Worm (Caenorhabditis elegans): Measurements from ENCODE around the gene srh-116.

The srh-116 gene

ce11 chrV:17241278-17241661 lies 13.7 kb downstream of the srh-116 start:
- no peak for TF ChIP-seq ztf-23 (GFP tag; IDR thresholded peaks at IDR 0.05)

DNA sequence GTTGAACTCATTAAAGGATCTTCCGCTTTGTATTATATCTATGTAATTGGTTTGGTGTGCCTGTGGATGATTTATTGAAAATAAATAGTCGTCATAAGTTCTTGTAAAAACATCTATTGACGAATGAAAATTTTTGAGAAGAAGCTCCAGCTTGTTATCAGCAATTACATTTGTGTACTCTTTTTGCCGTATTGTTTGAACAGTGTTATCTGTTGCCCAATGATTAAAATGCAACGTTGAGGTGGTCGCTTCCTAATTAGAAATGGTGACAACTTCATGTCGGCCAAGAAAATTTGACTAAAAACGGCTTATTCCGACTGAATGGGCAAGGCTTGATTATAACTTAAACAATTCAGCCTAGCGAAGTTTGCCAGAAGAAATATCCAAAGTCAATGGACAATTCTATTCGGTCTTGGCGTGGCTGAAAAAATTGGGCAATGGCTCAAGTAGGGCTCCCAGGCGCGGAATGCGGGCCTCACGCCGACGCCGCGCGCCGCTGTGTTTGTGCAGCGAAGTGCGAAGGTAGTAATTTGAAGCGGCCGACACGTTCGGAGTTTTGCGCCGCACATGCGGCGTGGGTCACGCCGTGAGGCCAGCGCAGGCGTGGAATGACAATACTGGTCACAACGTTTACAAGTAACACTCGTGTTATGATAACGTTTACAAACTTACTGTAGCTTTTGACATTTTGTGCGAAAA lies 14.2 kb downstream of the srh-116 start:
- TF ChIP-seq med-1 (GFP tag; optimal IDR thresholded peaks at IDR 0.05; ENCODE audit: insufficient read depth) (no peak), ztf-29 (GFP tag; IDR thresholded peaks at IDR 0.05) (no peak), klf-2 (GFP tag; conservative IDR thresholded peaks at IDR 0.05) (no peak), ref-1 (GFP tag; conservative IDR thresholded peaks at IDR 0.05) (no peak), T22C8.4 (GFP tag; IDR thresholded peaks at IDR 0.05) (no peak)

ce11 chrV:17238799-17239198 lies 16.1 kb downstream of the srh-116 start, which contains the start of gene T19C9.8:
T19C9.8 (plus strand) TSS chrV:17239097.
- TF ChIP-seq ref-1 (GFP tag; conservative IDR thresholded peaks at IDR 0.05), result no peak
- no peak for TF ChIP-seq klf-2 (GFP tag; conservative IDR thresholded peaks at IDR 0.05)
- TF ChIP-seq tab-1 (GFP tag; IDR thresholded peaks at IDR 0.05), result no peak
- no peak for TF ChIP-seq med-1 (GFP tag; optimal IDR thresholded peaks at IDR 0.05; ENCODE audit: insufficient read depth)
- TF ChIP-seq T22C8.4 (GFP tag; IDR thresholded peaks at IDR 0.05), result no peak
- no peak for TF ChIP-seq ztf-23 (GFP tag; IDR thresholded peaks at IDR 0.05)
- TF ChIP-seq cog-1 (tag; optimal IDR thresholded peaks at IDR 0.05), result no peak
- no peak for TF ChIP-seq flt-1 (GFP tag; IDR thresholded peaks at IDR 0.05)
- TF ChIP-seq ztf-29 (GFP tag; IDR thresholded peaks at IDR 0.05), result no peak

- TF ChIP-seq T22C8.4 (GFP tag; IDR thresholded peaks at IDR 0.05), result no peak
- TF ChIP-seq ztf-29 (GFP tag; IDR thresholded peaks at IDR 0.05), result no peak
- no peak for TF ChIP-seq cog-1 (tag; optimal IDR thresholded peaks at IDR 0.05)
- TF ChIP-seq ref-1 (GFP tag; conservative IDR thresholded peaks at IDR 0.05), result no peak
- TF ChIP-seq flt-1 (GFP tag; IDR thresholded peaks at IDR 0.05), result no peak
- TF ChIP-seq tab-1 (GFP tag; IDR thresholded peaks at IDR 0.05), result no peak
- no peak for TF ChIP-seq med-1 (GFP tag; optimal IDR thresholded peaks at IDR 0.05; ENCODE audit: insufficient read depth)
- no peak for TF ChIP-seq klf-2 (GFP tag; conservative IDR thresholded peaks at IDR 0.05)
- no peak for TF ChIP-seq ztf-23 (GFP tag; IDR thresholded peaks at IDR 0.05)
Measured at ce11 chrV:17236345-17236744, 18.6 kb downstream of the srh-116 start, which contains the start of gene T19C9.10. T19C9.10 (plus strand) TSS chrV:17236592.

DNA sequence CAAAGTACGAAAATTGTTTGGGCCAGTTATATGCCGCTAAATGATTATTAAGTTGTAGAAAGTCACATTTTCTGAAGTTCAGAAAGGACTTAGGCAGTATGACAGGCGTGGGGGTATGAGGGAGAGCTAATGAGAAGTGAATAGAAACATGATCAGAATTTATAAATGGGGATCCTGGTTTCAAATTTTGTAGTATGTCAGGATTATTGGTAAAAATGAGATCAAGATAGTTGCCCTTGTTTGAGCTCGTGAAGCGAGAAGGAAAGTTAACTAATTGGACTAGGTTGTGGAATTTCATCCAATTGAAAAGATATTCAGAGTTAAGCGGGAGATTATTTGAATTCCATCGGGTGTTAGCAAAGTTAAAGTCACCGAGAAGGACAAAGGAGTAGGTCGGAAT lies 22.5 kb downstream of the srh-116 start:
- TF ChIP-seq T22C8.4 (GFP tag; IDR thresholded peaks at IDR 0.05), result no peak
- TF ChIP-seq ztf-23 (GFP tag; IDR thresholded peaks at IDR 0.05), result no peak
- TF ChIP-seq ref-1 (GFP tag; conservative IDR thresholded peaks at IDR 0.05), result no peak
- TF ChIP-seq tab-1 (GFP tag; IDR thresholded peaks at IDR 0.05), result no peak
- no peak for TF ChIP-seq flt-1 (GFP tag; IDR thresholded peaks at IDR 0.05)
- TF ChIP-seq cog-1 (tag; optimal IDR thresholded peaks at IDR 0.05), result no peak

ce11 chrV:17226119-17226518 lies 28.8 kb downstream of the srh-116 start, which contains the start of gene srh-112:
srh-112 (minus strand) TSS chrV:17226219.
- TF ChIP-seq T22C8.4 (GFP tag; IDR thresholded peaks at IDR 0.05) (no peak), klf-2 (GFP tag; conservative IDR thresholded peaks at IDR 0.05) (no peak), ztf-29 (GFP tag; IDR thresholded peaks at IDR 0.05) (no peak), tab-1 (GFP tag; IDR thresholded peaks at IDR 0.05) (no peak), flt-1 (GFP tag; IDR thresholded peaks at IDR 0.05) (no peak), ref-1 (GFP tag; conservative IDR thresholded peaks at IDR 0.05) (no peak), cog-1 (tag; optimal IDR thresholded peaks at IDR 0.05) (no peak), ztf-23 (GFP tag; IDR thresholded peaks at IDR 0.05) (no peak)

ce11 chrV:17225389-17225788 lies 29.5 kb downstream of the srh-116 start, which contains the start of gene scl-25:
scl-25 (plus strand) TSS chrV:17225689.
- TF ChIP-seq ztf-29 (GFP tag; IDR thresholded peaks at IDR 0.05) (no peak), klf-2 (GFP tag; conservative IDR thresholded peaks at IDR 0.05) (no peak), med-1 (GFP tag; optimal IDR thresholded peaks at IDR 0.05; ENCODE audit: insufficient read depth) (no peak), cog-1 (tag; optimal IDR thresholded peaks at IDR 0.05) (no peak), ref-1 (GFP tag; conservative IDR thresholded peaks at IDR 0.05) (no peak), flt-1 (GFP tag; IDR thresholded peaks at IDR 0.05) (no peak), ztf-23 (GFP tag; IDR thresholded peaks at IDR 0.05) (no peak), tab-1 (GFP tag; IDR thresholded peaks at IDR 0.05) (no peak), T22C8.4 (GFP tag; IDR thresholded peaks at IDR 0.05) (no peak)

ce11 chrV:17223305-17223704 lies 31.6 kb downstream of the srh-116 start, which contains the start of gene srh-252:
srh-252 (minus strand) TSS chrV:17223405.
- TF ChIP-seq ref-1 (GFP tag; conservative IDR thresholded peaks at IDR 0.05), result no peak
- no peak for TF ChIP-seq klf-2 (GFP tag; conservative IDR thresholded peaks at IDR 0.05)
- TF ChIP-seq ztf-23 (GFP tag; IDR thresholded peaks at IDR 0.05), result no peak
- TF ChIP-seq flt-1 (GFP tag; IDR thresholded peaks at IDR 0.05), result no peak
- TF ChIP-seq T22C8.4 (GFP tag; IDR thresholded peaks at IDR 0.05), result no peak
- TF ChIP-seq med-1 (GFP tag; optimal IDR thresholded peaks at IDR 0.05; ENCODE audit: insufficient read depth), result no peak
- no peak for TF ChIP-seq cog-1 (tag; optimal IDR thresholded peaks at IDR 0.05)
- TF ChIP-seq tab-1 (GFP tag; IDR thresholded peaks at IDR 0.05), result no peak
- no peak for TF ChIP-seq ztf-29 (GFP tag; IDR thresholded peaks at IDR 0.05)

DNA sequence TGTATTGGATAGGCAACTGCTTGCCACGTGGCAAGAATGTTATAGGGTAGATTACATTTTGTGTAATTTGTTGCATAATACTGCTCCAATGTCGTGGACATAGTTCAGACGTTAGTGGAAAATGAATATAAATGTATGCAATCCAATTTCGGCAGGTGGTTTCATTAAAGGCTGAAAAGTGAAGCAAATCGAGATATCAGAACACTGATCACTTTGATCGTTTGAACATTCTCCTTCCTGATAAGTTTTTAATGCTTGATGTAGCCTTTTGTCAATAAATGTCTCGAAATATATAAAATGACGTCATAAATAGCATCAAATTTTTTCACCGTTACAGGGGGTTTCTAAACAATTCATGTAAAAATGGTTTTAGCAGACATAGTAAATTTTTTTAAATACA lies 34.6 kb downstream of the srh-116 start, which contains the start of gene srh-109:
Gene srh-109 (minus strand): TSS at position 101 of the 400 bp plus-strand sequence.
- TF ChIP-seq ztf-23 (GFP tag; IDR thresholded peaks at IDR 0.05) (no peak), T22C8.4 (GFP tag; IDR thresholded peaks at IDR 0.05) (no peak), flt-1 (GFP tag; IDR thresholded peaks at IDR 0.05) (no peak), med-1 (GFP tag; optimal IDR thresholded peaks at IDR 0.05; ENCODE audit: insufficient read depth) (no peak), ztf-29 (GFP tag; IDR thresholded peaks at IDR 0.05) (no peak), cog-1 (tag; optimal IDR thresholded peaks at IDR 0.05) (no peak), ref-1 (GFP tag; conservative IDR thresholded peaks at IDR 0.05) (no peak), tab-1 (GFP tag; IDR thresholded peaks at IDR 0.05) (no peak)

DNA sequence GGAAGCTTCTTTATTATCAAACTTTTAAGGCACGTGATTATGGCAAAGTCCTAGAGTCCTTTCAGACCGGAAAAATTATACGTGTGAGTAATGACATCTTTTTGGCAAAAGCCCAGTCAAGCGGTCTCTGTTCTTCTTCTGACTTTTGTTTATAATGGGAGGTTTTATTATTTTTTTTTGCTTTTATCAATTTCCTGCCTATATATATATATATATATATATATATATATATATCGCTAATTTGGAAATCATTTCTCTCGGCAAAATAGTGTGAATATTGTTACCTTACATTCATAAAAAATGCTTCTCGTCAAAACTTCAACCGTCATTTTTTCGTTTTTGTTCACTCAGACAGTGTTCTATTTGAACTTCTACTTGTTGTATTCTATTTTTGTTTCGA lies 37.2 kb downstream of the srh-116 start, which contains the start of gene srbc-62:
Gene srbc-62 (plus strand): TSS at position 301 of the 400 bp plus-strand sequence.
- TF ChIP-seq T22C8.4 (GFP tag; IDR thresholded peaks at IDR 0.05) (no peak), ref-1 (GFP tag; conservative IDR thresholded peaks at IDR 0.05) (no peak), cog-1 (tag; optimal IDR thresholded peaks at IDR 0.05) (no peak), ztf-23 (GFP tag; IDR thresholded peaks at IDR 0.05) (no peak), ztf-29 (GFP tag; IDR thresholded peaks at IDR 0.05) (no peak), med-1 (GFP tag; optimal IDR thresholded peaks at IDR 0.05; ENCODE audit: insufficient read depth) (no peak), klf-2 (GFP tag; conservative IDR thresholded peaks at IDR 0.05) (no peak), tab-1 (GFP tag; IDR thresholded peaks at IDR 0.05) (no peak), flt-1 (GFP tag; IDR thresholded peaks at IDR 0.05) (no peak)

Measured in whole organism, midembryonic.